Fruit fly (Drosophila melanogaster) whole organism, wandering third instar larva: ENCODE results near the gene gd.

Experiments
- CG32264 ChIP-seq: fragments of 200-800 bp; sonication (Bioruptor generic); optimal IDR thresholded peaks from 2 replicates; lab custom pipeline; 2016; ENCODE audit warnings: missing biosample characterization, missing genetic modification characterization
- CrebA ChIP-seq: fragments of 200-800 bp; sonication (Bioruptor generic); optimal IDR thresholded peaks from 2 replicates; lab custom pipeline; 2016; ENCODE audit warnings: missing biosample characterization, mild to moderate bottlenecking, missing genetic modification characterization, borderline replicate concordance
- Dfd ChIP-seq: fragments of >200 bp; optimal IDR thresholded peaks from 2 replicates; lab custom pipeline; 2017; ENCODE audit warnings: missing biosample characterization, missing genetic modification characterization
- Mio ChIP-seq: sonication (Bioruptor generic); optimal IDR thresholded peaks from 2 replicates; lab custom pipeline; 2016; ENCODE audit warnings: missing biosample characterization, missing genetic modification characterization
- Myc ChIP-seq: fragments of >200 bp; optimal IDR thresholded peaks from 2 replicates; lab custom pipeline; 2017
- Sp1 ChIP-seq: fragments of 200-800 bp; sonication (Bioruptor generic); optimal IDR thresholded peaks from 3 replicates; lab custom pipeline; 2019; ENCODE audit warnings: missing biosample characterization, mild to moderate bottlenecking, missing genetic modification characterization, moderate library complexity
- Vsx2 ChIP-seq: fragments of 200-300, 225-300 bp; sonication (Bioruptor generic); optimal IDR thresholded peaks from 2 replicates; lab custom pipeline; 2018; ENCODE audit warnings: missing biosample characterization, missing genetic modification characterization; ENCODE audit not compliant: partially characterized antibody
- br ChIP-seq: fragments of 200-800 bp; sonication (Bioruptor generic); optimal IDR thresholded peaks from 2 replicates; lab custom pipeline; 2016; ENCODE audit warnings: missing biosample characterization, missing genetic modification characterization
- ey ChIP-seq: fragments of 200-800 bp; sonication (Bioruptor generic); optimal IDR thresholded peaks from 2 replicates; lab custom pipeline; 2016; ENCODE audit warnings: missing biosample characterization, missing genetic modification characterization
- h ChIP-seq: fragments of 200-800 bp; sonication (Bioruptor generic); optimal IDR thresholded peaks from 3 replicates; lab custom pipeline; 2016; ENCODE audit warnings: missing biosample characterization, mild to moderate bottlenecking, missing genetic modification characterization
- pan ChIP-seq: fragments of >200 bp; optimal IDR thresholded peaks from 2 replicates; lab custom pipeline; 2017
- psq ChIP-seq: fragments of 200-800 bp; sonication (Bioruptor generic); optimal IDR thresholded peaks from 3 replicates; lab custom pipeline; 2017; ENCODE audit warnings: missing biosample characterization, mild to moderate bottlenecking, missing genetic modification characterization, moderate library complexity

dm6 chrX:12004395-12004768, 16.8 kb upstream of the gd start:
- TF ChIP-seq Myc (lab: Kevin White, UChicago): no peak
- TF ChIP-seq Dfd (GFP tag; lab: Kevin White, UChicago): no peak
- TF ChIP-seq CG32264 (GFP tag; lab: Kevin White, UChicago): no peak
- no peak for TF ChIP-seq Mio
- no peak for TF ChIP-seq Vsx2
- TF ChIP-seq psq (GFP tag; lab: Kevin White, UChicago): peak; percentile 54
- TF ChIP-seq pan: no peak
- TF ChIP-seq h (GFP tag; lab: Kevin White, UChicago): no peak
- peak; percentile 62 for TF ChIP-seq Sp1 (GFP tag; lab: Kevin White, UChicago)
- no peak for TF ChIP-seq ey (GFP tag; lab: Kevin White, UChicago)
- no peak for TF ChIP-seq br (GFP tag; lab: Kevin White, UChicago)
- no peak for TF ChIP-seq CrebA (GFP tag; lab: Kevin White, UChicago)
